Worm (Caenorhabditis elegans) whole organism, mixed stage, embryonic: ENCODE measurements around the gene ram-5.

ENCODE experiments used
- M03D4.4 ChIP-seq: sonication (generic microtip); optimal IDR thresholded peaks from 2 replicates; lab custom pipeline; 2017; ENCODE audit warnings: mild to moderate bottlenecking, missing genetic modification characterization, missing compliant biosample characterization
- blmp-1 ChIP-seq: fragments of 150-350 bp; optimal IDR thresholded peaks from 2 replicates; lab custom pipeline; 2014; ENCODE audit warnings: missing biosample characterization, missing genetic modification characterization
- ceh-39 ChIP-seq: fragments of 150-350 bp; optimal IDR thresholded peaks from 2 replicates; lab custom pipeline; 2014; ENCODE audit warnings: missing biosample characterization, missing genetic modification characterization
- ceh-43 ChIP-seq: fragments of 200-800 bp; sonication (Bioruptor generic); optimal IDR thresholded peaks from 2 replicates; lab custom pipeline; 2018; ENCODE audit warnings: mild to moderate bottlenecking, missing genetic modification characterization, moderate library complexity, missing compliant biosample characterization
- ceh-83 ChIP-seq: fragments of 200-800 bp; sonication (Bioruptor generic); optimal IDR thresholded peaks from 2 replicates; lab custom pipeline; 2018; ENCODE audit warnings: mild to moderate bottlenecking, missing genetic modification characterization, missing compliant biosample characterization
- ces-1 ChIP-seq: fragments of 150-350 bp; optimal IDR thresholded peaks from 2 replicates; lab custom pipeline; 2014; ENCODE audit warnings: missing biosample characterization, missing genetic modification reagents, missing genetic modification characterization
- cnd-1 ChIP-seq: fragments of 200-800 bp; sonication (Bioruptor generic); optimal IDR thresholded peaks from 2 replicates; lab custom pipeline; 2018; ENCODE audit warnings: mild to moderate bottlenecking, missing genetic modification characterization, missing compliant biosample characterization
- drap-1 ChIP-seq: fragments of 200-800 bp; sonication (Bioruptor generic); optimal IDR thresholded peaks from 3 replicates; lab custom pipeline; 2018; ENCODE audit warnings: mild to moderate bottlenecking, missing genetic modification characterization, missing compliant biosample characterization
- flh-1 ChIP-seq: fragments of 200-800 bp; sonication (Bioruptor generic); optimal IDR thresholded peaks from 2 replicates; lab custom pipeline; 2018; ENCODE audit warnings: mild to moderate bottlenecking, missing genetic modification characterization, moderate library complexity, missing compliant biosample characterization
- ham-2 ChIP-seq: fragments of 200-800 bp; sonication (Bioruptor generic); optimal IDR thresholded peaks from 2 replicates; lab custom pipeline; 2018; ENCODE audit warnings: mild to moderate bottlenecking, missing genetic modification characterization, missing compliant biosample characterization
- hlh-1 ChIP-seq: fragments of 150-350 bp; optimal IDR thresholded peaks from 2 replicates; lab custom pipeline; 2014; ENCODE audit warnings: missing biosample characterization, missing genetic modification reagents, missing genetic modification characterization
- lin-13 ChIP-seq: fragments of 150-350 bp; optimal IDR thresholded peaks from 2 replicates; lab custom pipeline; 2014; ENCODE audit warnings: missing biosample characterization, missing genetic modification characterization
- lin-32 ChIP-seq: fragments of 200-800 bp; sonication (Bioruptor generic); optimal IDR thresholded peaks from 2 replicates; lab custom pipeline; 2018; ENCODE audit warnings: mild to moderate bottlenecking, missing genetic modification characterization, missing compliant biosample characterization
- lsy-2 ChIP-seq: fragments of 150-350 bp; optimal IDR thresholded peaks from 2 replicates; lab custom pipeline; 2014; ENCODE audit warnings: missing biosample characterization, missing genetic modification characterization
- mep-1 ChIP-seq: fragments of 150-350 bp; optimal IDR thresholded peaks from 2 replicates; lab custom pipeline; 2017; ENCODE audit warnings: missing biosample characterization, missing genetic modification reagents, missing genetic modification characterization, inconsistent platforms
- mls-2 ChIP-seq: sonication (generic microtip); optimal IDR thresholded peaks from 2 replicates; lab custom pipeline; 2016; ENCODE audit warnings: mild to moderate bottlenecking, missing genetic modification characterization, moderate library complexity, missing compliant biosample characterization
- nhr-12 ChIP-seq: fragments of 150-350 bp; optimal IDR thresholded peaks from 2 replicates; lab custom pipeline; 2014; ENCODE audit warnings: missing biosample characterization, missing genetic modification characterization
- nhr-2 ChIP-seq: fragments of 150-350 bp; optimal IDR thresholded peaks from 2 replicates; lab custom pipeline; 2014; ENCODE audit warnings: missing biosample characterization, missing genetic modification characterization
- nhr-28 ChIP-seq: fragments of 150-350 bp; optimal IDR thresholded peaks from 2 replicates; lab custom pipeline; 2014; ENCODE audit warnings: missing biosample characterization, missing genetic modification characterization
- nhr-76 ChIP-seq: sonication (generic microtip); optimal IDR thresholded peaks from 2 replicates; lab custom pipeline; 2017; ENCODE audit warnings: missing biosample characterization, missing genetic modification characterization
- pha-4 ChIP-seq: fragments of 150-350 bp; optimal IDR thresholded peaks from 2 replicates; lab custom pipeline; 2018; ENCODE audit warnings: missing biosample characterization, missing genetic modification reagents, missing genetic modification characterization
- sem-2 ChIP-seq: fragments of 200-800 bp; sonication (Bioruptor generic); optimal IDR thresholded peaks from 2 replicates; lab custom pipeline; 2018; ENCODE audit warnings: mild to moderate bottlenecking, missing genetic modification characterization, missing compliant biosample characterization
- snpc-4 ChIP-seq: fragments of 150-350 bp; optimal IDR thresholded peaks from 2 replicates; lab custom pipeline; 2014; ENCODE audit warnings: missing biosample characterization, missing genetic modification characterization
- sptf-1 ChIP-seq: sonication (generic microtip); optimal IDR thresholded peaks from 2 replicates; lab custom pipeline; 2017; ENCODE audit warnings: mild to moderate bottlenecking, missing genetic modification characterization, moderate library complexity, missing compliant biosample characterization
- tbx-8 ChIP-seq: fragments of 200-800 bp; sonication (Bioruptor generic); optimal IDR thresholded peaks from 2 replicates; lab custom pipeline; 2018; ENCODE audit warnings: mild to moderate bottlenecking, missing genetic modification characterization, moderate library complexity, missing compliant biosample characterization
- unc-120 ChIP-seq: sonication (generic microtip); optimal IDR thresholded peaks from 2 replicates; lab custom pipeline; 2017; ENCODE audit warnings: missing genetic modification characterization, missing compliant biosample characterization; ENCODE audit not compliant: poor library complexity, severe bottlenecking
- unc-39 ChIP-seq: fragments of 150-350 bp; optimal IDR thresholded peaks from 2 replicates; lab custom pipeline; 2014; ENCODE audit warnings: missing biosample characterization, missing genetic modification characterization
- unc-62 ChIP-seq: fragments of 150-350 bp; optimal IDR thresholded peaks from 2 replicates; lab custom pipeline; 2014; ENCODE audit warnings: missing biosample characterization, missing genetic modification reagents, missing genetic modification characterization
- zip-8 ChIP-seq: fragments of 150-350 bp; optimal IDR thresholded peaks from 2 replicates; lab custom pipeline; 2014; ENCODE audit warnings: missing biosample characterization, missing genetic modification characterization

The ram-5 gene

DNA sequence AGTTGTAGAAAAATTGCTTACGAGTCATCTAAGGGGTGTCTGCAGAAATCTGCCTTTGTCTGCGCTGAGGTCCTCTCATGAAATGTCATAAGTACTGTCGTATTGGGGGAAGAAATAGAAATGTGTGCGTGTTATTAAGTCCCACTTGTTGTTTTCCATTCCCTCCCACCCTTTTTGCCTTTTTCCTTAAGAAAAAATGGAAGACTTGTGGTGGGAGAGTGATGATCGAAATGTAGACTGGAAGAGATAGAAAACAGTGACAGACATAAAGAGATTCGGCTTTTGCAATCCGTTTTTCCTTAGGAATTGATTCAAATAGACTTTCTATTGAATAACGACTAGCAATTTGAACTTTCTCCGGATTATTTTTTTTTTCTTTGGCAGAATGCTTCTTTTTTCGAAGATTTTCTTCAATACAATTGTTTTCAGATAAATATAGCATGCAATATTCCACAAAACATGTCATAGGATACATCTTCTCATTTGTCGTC, at the start of gene ram-5:
Gene ram-5, plus strand, starts transcription at position 441 of the 491 bp plus-strand sequence.
- TF ChIP-seq zip-8 (no peak), tbx-8 (GFP tag; lab: Kevin White, UChicago) (no peak), lin-13 (tag; lab: Kevin White, UChicago) (no peak), ceh-39 (no peak), drap-1 (GFP tag; lab: Kevin White, UChicago) (no peak), unc-120 (no peak), mls-2 (tag; lab: Kevin White, UChicago) (no peak), ceh-83 (GFP tag; lab: Kevin White, UChicago) (no peak), nhr-76 (tag; lab: Kevin White, UChicago) (no peak), snpc-4 (no peak), sem-2 (no peak)

DNA sequence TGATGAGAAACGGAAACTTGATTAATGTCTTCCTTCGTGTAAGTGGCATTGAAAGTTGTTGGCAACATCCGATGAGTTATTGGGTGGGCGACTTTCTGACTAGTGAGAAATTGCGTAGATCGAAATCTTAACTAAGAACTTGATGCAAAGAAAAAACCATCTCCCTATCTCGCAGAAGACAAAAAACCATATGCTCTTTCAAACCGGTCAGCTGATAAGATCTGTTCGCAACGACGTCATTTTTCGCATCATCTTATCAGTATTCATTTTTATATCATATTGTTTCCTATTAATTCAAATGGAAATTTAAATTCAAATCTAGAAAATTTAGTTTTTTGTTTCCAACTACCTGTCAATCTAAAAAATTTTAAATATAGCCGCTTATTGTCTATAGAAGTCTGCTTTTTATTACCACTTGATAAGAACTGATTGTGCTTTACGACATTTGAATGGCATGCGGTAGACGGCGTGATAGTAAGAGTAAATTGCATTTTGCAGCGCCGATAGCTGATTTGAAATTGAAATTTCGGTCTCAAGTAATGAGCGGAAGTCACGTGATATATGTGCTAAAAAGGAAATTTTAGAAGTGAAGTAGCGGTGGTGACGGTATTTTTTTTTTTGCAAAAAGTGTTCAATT, 49.4 kb upstream of the ram-5 start:
- no peak for TF ChIP-seq M03D4.4 (tag; lab: Kevin White, UChicago)
- no peak for TF ChIP-seq flh-1
- TF ChIP-seq unc-62 = no peak
- no peak for TF ChIP-seq unc-120
- no peak for TF ChIP-seq blmp-1
- no peak for TF ChIP-seq drap-1 (GFP tag; lab: Kevin White, UChicago)

DNA sequence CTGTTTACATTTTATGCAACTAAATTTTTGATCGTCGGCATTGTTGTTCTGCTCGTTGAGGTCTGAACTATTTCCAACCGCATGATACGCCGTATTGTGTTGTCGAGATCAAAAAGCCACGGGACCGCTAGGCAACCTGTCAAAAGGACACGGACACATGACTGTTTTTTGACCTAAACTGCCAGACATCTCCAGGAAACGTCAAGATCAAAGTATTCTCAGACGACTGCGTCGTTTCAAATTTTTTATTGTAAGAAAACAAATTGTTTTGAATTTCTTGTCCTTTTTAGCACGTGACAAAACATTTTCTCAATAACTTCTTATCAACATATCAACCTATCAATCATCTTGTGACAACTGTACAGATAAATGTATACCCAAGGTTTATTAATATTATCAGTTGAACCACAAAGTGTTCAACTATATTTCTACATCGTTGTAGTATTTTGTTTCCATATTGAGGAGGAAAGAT, 47.8 kb upstream of the ram-5 start:
- TF ChIP-seq ces-1 (GFP tag; lab: Kevin White, UChicago) (no peak), unc-62 (peak; percentile 48)
- TF ChIP-seq, all 35 proteins: peak for 1

DNA sequence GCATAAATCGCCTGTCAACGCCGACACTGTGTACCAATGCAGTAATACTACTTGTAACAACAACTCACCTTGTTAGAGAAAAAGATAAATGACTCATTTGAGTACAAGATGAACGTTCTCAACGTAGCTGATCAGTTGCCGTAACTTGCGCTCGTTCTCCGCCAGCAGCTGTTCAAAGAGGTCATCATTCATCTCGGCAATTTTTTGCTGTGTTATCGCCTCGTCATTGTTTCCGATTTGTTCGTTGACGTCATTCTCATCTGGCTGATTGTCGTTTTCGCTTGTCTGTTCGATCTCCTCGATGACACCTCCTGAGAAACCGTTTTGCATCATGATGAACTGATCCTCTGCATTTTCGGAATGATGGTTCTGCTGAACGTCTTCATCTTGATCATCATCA, 46.7 kb upstream of the ram-5 start:
- TF ChIP-seq nhr-12 (tag; lab: Kevin White, UChicago) = no peak
- TF ChIP-seq unc-62 = peak; percentile 90
- no peak for TF ChIP-seq lsy-2 (tag; lab: Kevin White, UChicago)
- peak; percentile 46 for TF ChIP-seq nhr-2 (tag; lab: Kevin White, UChicago)
- TF ChIP-seq hlh-1 (tag; lab: Kevin White, UChicago) = peak; percentile 96
- no peak for TF ChIP-seq ham-2 (GFP tag; lab: Kevin White, UChicago)
- no peak for TF ChIP-seq blmp-1
- peak; percentile 17 for TF ChIP-seq lin-13 (tag; lab: Kevin White, UChicago)
- no peak for TF ChIP-seq mep-1
- TF ChIP-seq ceh-43 (GFP tag; lab: Kevin White, UChicago) = no peak
- no peak for TF ChIP-seq nhr-28
- no peak for TF ChIP-seq cnd-1
- TF ChIP-seq unc-39 = no peak
- no peak for TF ChIP-seq ceh-83 (GFP tag; lab: Kevin White, UChicago)

DNA sequence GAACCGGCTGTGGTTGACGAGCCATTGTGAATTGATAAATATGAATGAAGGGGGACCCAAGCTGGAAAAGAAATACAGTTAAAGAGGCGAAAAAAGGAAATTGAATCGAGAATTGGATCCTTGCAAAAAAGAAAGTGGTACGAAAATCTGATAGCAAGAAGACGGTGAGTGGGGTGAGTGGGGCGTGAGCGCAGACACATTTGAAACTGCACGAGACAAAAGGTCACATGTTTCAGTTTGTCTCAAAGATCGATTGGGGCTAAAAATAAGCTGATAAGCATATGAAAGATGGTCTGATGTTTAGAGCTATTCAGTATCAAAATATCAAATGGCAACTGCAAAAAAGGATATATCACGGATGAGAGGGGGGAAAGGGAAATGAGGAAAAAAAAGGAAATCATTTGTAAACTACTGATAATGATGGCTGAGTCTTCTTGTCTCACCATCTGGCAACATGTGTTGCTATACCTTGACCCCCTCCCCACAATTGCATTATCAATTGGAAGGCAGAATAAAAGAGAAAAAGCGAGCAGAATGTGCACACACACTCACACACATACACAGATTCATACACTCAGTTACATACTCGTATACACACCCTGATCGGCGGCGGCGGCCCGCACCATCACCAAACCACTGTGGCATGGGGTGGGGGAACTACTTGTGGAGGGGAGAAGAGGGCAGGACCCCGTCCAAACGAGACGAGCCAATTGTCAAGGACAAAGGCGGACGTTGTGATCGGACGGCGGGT, 46.0 kb upstream of the ram-5 start, which contains the start of gene M163.1:
Gene M163.1, minus strand, starts transcription at position 25 of the 751 bp plus-strand sequence.
- peak; percentile 78 for TF ChIP-seq lin-32 (GFP tag; lab: Kevin White, UChicago)
- peak; percentile 56 for TF ChIP-seq mls-2 (tag; lab: Kevin White, UChicago)
- peak; percentile 35 for TF ChIP-seq drap-1 (GFP tag; lab: Kevin White, UChicago)
- TF ChIP-seq unc-39 = no peak
- peak; percentile 41 for TF ChIP-seq tbx-8 (GFP tag; lab: Kevin White, UChicago)
- peak; percentile 66 for TF ChIP-seq hlh-1 (tag; lab: Kevin White, UChicago)
- TF ChIP-seq mep-1 = no peak
- peak; percentile 15 for TF ChIP-seq unc-62
- peak; percentile 76 for TF ChIP-seq nhr-2 (tag; lab: Kevin White, UChicago)
- TF ChIP-seq M03D4.4 (tag; lab: Kevin White, UChicago) = peak; percentile 59
- TF ChIP-seq ham-2 (GFP tag; lab: Kevin White, UChicago) = peak; percentile 56
- no peak for TF ChIP-seq pha-4 (tag; lab: Kevin White, UChicago)
- peak; percentile 61 for TF ChIP-seq unc-120
- TF ChIP-seq nhr-28 = no peak
- TF ChIP-seq cnd-1 = peak; percentile 16
- no peak for TF ChIP-seq nhr-76 (tag; lab: Kevin White, UChicago)
- no peak for TF ChIP-seq snpc-4
- TF ChIP-seq ceh-83 (GFP tag; lab: Kevin White, UChicago) = peak; percentile 53
- TF ChIP-seq nhr-12 (tag; lab: Kevin White, UChicago) = no peak
- peak; percentile 61 for TF ChIP-seq sptf-1 (tag; lab: Kevin White, UChicago)
